Fruit fly (Drosophila melanogaster): Measurements from ENCODE around the gene eIF4E5.
A peak's percentile ranks its signal among the peaks of the same experiment; 100 is the strongest.

DNA sequence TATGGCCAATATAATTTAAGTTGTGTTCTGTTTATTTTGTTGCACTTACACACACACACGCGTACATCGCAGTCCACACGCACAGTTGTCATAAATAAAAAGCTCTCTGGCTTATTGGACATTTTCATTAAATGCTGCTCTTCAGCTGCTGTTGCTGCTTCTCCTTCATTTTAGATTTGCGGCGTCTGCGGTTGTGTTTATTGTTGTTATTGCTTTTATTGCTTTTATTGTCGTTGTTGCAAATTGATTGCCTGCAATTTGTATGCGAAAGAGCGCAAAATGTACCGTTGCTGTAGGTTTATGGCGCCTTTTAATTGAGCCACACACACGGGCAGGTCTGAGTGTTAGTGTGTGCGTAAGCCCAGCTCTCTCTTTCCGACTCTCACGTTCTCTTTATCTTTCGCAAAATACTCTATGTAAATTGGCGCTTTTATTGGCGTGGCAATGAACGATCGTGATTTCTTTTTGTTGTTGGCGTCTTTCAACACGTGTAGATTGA, 31.4 kb upstream of the eIF4E5 start:
- TF ChIP-seq pan (optimal IDR thresholded peaks at IDR 0.05) (no peak), psq (optimal IDR thresholded peaks at IDR 0.05) (no peak), Dll (optimal IDR thresholded peaks at IDR 0.05) (peak; percentile 12)

Measured in whole organism.